Fruit fly (Drosophila melanogaster) Kc167 (cell line): ENCODE measurements around the gene CG15468.
A peak's percentile ranks its signal among the peaks of the same experiment; 100 is the strongest.

Experiments used
- Myc ChIP-seq: fragments of >200 bp; optimal IDR thresholded peaks from 2 replicates; lab custom pipeline; 2017; ENCODE audit warnings: missing external identifiers
- Sin3A ChIP-seq: fragments of >200 bp; optimal IDR thresholded peaks from 2 replicates; lab custom pipeline; 2018; ENCODE audit warnings: missing external identifiers
- h ChIP-seq: fragments of >200 bp; optimal IDR thresholded peaks from 3 replicates; lab custom pipeline; 2018; ENCODE audit warnings: missing external identifiers
- insv ChIP-seq: fragments of >200 bp; optimal IDR thresholded peaks from 3 replicates; lab custom pipeline; 2018; ENCODE audit warnings: missing external identifiers
- psq ChIP-seq: fragments of >200 bp; optimal IDR thresholded peaks from 2 replicates; lab custom pipeline; 2017; ENCODE audit warnings: missing external identifiers
- ttk ChIP-seq: sonication (Bioruptor generic); optimal IDR thresholded peaks from 2 replicates; lab custom pipeline; 2017; ENCODE audit warnings: missing external identifiers

CG15468 gene

dm6 chrX:4955788-4956442 lies 5.0 kb downstream of the CG15468 start:
- TF ChIP-seq Myc (lab: Kevin White, UChicago), result no peak
- TF ChIP-seq Sin3A (lab: Kevin White, UChicago), result no peak
- no peak for TF ChIP-seq psq (lab: Kevin White, UChicago)
- no peak for TF ChIP-seq h
- no peak for TF ChIP-seq insv (lab: Kevin White, UChicago)
- TF ChIP-seq ttk (lab: Kevin White, UChicago), result no peak

dm6 chrX:4943505-4943904 lies 17.4 kb downstream of the CG15468 start:
- TF ChIP-seq Myc (lab: Kevin White, UChicago), result no peak
- TF ChIP-seq insv (lab: Kevin White, UChicago), result no peak

- TF ChIP-seq insv (lab: Kevin White, UChicago) (no peak), h (no peak), psq (lab: Kevin White, UChicago) (no peak), Sin3A (lab: Kevin White, UChicago) (no peak), Myc (lab: Kevin White, UChicago) (no peak), ttk (lab: Kevin White, UChicago) (no peak)
Measured at dm6 chrX:4941512-4941911, 19.4 kb downstream of the CG15468 start.

DNA sequence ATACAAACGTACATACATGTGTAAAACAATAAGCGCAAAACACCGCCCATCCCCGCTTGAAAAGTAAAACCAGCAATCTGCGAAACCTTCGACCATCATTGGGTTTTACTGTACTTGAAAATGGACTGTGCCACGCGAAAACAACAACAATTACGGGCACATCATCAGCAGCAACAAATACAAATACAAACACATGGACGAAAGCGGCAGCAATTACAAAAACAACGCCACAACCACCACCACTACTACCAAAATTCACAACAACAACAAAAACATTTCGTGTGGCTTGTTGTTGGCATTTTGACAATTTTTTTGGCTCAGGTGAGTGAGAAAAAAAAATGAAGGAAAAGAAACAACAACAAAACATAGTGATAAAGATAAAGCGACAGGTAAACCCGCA lies 20.4 kb downstream of the CG15468 start:
- no peak for TF ChIP-seq h
- TF ChIP-seq Sin3A (lab: Kevin White, UChicago), result no peak
- TF ChIP-seq Myc (lab: Kevin White, UChicago), result no peak
- no peak for TF ChIP-seq ttk (lab: Kevin White, UChicago)
- TF ChIP-seq psq (lab: Kevin White, UChicago), result no peak

- no peak for TF ChIP-seq Myc (lab: Kevin White, UChicago)
- no peak for TF ChIP-seq ttk (lab: Kevin White, UChicago)
- no peak for TF ChIP-seq insv (lab: Kevin White, UChicago)
- no peak for TF ChIP-seq h
- TF ChIP-seq psq (lab: Kevin White, UChicago), result no peak
- TF ChIP-seq Sin3A (lab: Kevin White, UChicago), result no peak
Measured at dm6 chrX:4939788-4940441, 21.0 kb downstream of the CG15468 start.

DNA sequence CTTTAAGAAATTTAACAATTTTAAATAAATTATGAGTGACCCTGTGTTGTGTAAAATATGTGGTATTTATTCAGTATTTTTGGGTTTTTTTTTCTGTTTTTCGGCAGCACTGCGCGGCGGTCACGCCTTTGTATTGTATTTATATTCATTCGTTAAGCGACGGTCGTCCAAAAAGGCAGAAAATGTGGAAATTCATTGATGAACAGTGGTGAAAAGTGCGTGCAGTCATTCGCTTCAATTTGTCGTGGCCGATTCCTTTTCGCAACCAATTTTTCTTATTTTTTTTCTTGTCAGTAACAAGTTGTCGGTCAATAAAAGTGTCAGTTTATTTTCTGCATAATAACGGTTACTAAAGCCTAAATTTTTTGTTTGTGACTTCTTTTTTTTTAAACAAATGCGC lies 21.9 kb downstream of the CG15468 start, which contains the start of gene Ptp4E:
Gene Ptp4E (plus strand): TSS at position 143 of the 400 bp plus-strand sequence.
- no peak for TF ChIP-seq h

DNA sequence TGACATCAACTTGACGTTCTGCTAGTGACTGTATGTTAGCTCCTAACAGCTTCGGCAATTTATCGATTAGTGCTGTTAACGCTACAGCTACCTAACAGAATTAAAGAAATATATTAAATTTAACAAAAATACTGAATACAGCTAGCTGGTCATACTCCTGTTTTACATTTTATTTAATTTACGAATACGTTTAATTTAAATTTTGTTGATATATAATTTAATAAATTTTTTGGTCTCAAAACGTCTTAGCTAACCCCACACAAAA lies 22.9 kb downstream of the CG15468 start, which contains the start of gene CG44774:
Gene CG44774 (minus strand): TSS at position 34 of the 265 bp plus-strand sequence.
- TF ChIP-seq insv (lab: Kevin White, UChicago), result no peak
- no peak for TF ChIP-seq Myc (lab: Kevin White, UChicago)
- TF ChIP-seq psq (lab: Kevin White, UChicago), result no peak
- no peak for TF ChIP-seq Sin3A (lab: Kevin White, UChicago)
- no peak for TF ChIP-seq ttk (lab: Kevin White, UChicago)
- TF ChIP-seq h, result no peak

DNA sequence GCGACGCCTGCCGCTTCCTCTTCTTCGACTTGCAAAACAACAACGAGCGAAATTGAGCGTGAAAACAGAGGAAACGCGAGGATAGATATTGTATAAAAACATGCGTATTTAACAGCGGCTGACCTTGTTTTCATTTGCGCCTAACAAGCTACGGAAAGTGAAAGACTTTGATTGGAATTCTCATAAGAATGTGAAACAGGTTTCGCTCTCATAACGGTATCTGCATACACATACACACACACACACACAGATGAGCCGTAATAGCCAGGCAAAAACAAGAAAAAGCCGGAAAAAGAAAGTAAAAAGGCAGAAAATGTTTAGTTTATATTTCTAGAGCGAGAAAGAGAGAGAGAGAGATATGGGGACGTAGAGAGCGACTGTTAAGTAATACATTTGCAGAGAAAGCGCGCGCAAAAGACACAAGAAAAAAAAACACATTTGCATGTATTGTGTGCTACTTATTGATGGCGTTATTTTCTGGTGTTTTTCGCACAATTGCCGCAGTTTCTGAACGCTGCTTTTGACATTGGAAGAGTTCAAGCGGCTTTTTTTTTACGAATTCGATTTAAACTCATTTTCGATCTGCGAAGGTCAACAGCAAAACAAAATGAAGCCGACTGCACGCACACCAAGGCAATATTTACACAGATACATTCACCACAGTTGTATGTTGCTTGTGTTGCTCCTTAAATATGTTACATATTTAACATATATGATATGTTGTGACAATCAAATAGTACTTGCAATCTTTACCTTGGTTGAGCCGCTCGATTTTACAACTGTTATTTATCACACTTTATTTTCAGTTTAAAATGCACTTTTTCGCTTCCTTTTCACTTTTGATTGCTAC lies 23.5 kb downstream of the CG15468 start:
- no peak for TF ChIP-seq ttk (lab: Kevin White, UChicago)
- TF ChIP-seq h, result no peak
- peak; percentile 7 for TF ChIP-seq psq (lab: Kevin White, UChicago)
- TF ChIP-seq Myc (lab: Kevin White, UChicago), result no peak
- TF ChIP-seq Sin3A (lab: Kevin White, UChicago), result no peak
- no peak for TF ChIP-seq insv (lab: Kevin White, UChicago)

- TF ChIP-seq Myc (lab: Kevin White, UChicago) (no peak), psq (lab: Kevin White, UChicago) (no peak), insv (lab: Kevin White, UChicago) (no peak), Sin3A (lab: Kevin White, UChicago) (no peak), h (no peak), ttk (lab: Kevin White, UChicago) (no peak)
Measured at dm6 chrX:4935979-4936843, 24.7 kb downstream of the CG15468 start.

dm6 chrX:4931048-4931447 lies 29.9 kb downstream of the CG15468 start:
- TF ChIP-seq Sin3A (lab: Kevin White, UChicago), result no peak
- TF ChIP-seq ttk (lab: Kevin White, UChicago), result no peak
- TF ChIP-seq insv (lab: Kevin White, UChicago), result no peak
- no peak for TF ChIP-seq psq (lab: Kevin White, UChicago)
- TF ChIP-seq Myc (lab: Kevin White, UChicago), result no peak
- TF ChIP-seq h, result no peak
